Worm (Caenorhabditis elegans) whole organism, mixed stage, embryonic: ENCODE data around the gene cal-1.

ENCODE experiments used
- blmp-1 ChIP-seq: fragments of 150-350 bp; optimal IDR thresholded peaks from 2 replicates; lab custom pipeline; 2014; ENCODE audit warnings: missing biosample characterization, missing genetic modification characterization
- ceh-43 ChIP-seq: fragments of 200-800 bp; sonication (Bioruptor generic); optimal IDR thresholded peaks from 2 replicates; lab custom pipeline; 2018; ENCODE audit warnings: mild to moderate bottlenecking, missing genetic modification characterization, moderate library complexity, missing compliant biosample characterization
- lsy-2 ChIP-seq: fragments of 150-350 bp; optimal IDR thresholded peaks from 2 replicates; lab custom pipeline; 2014; ENCODE audit warnings: missing biosample characterization, missing genetic modification characterization

ce11 chrV:12513900-12514299 is 3.1 kb downstream of the cal-1 start:
- TF ChIP-seq blmp-1 (tag; lab: Kevin White, UChicago) (no peak), lsy-2 (tag; lab: Kevin White, UChicago) (no peak), ceh-43 (GFP tag; lab: Kevin White, UChicago) (no peak)
